Worm (Caenorhabditis elegans): ENCODE results near the gene sre-36.

sre-36 gene

DNA sequence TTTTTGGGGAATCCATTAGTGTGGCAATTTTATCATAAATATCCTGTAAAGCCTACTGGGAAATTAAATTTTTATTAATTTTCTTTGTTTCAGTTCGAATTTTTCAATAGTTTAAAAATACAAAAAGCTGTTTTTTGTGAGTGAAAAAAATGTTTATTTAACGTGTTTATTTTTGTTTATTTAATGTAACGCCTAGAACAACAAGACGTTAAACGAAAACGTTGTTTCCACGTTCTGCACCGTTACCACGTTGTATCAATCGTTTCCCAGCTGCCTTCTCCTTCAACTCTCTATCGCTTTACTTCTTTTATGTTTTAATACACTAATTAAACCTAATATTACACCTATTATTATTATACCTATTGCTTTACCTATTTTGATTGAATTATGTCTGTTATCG, 48.2 kb downstream of the sre-36 start, which contains the start of gene T08G3.13:
TSS of gene T08G3.13 (plus strand) at position 301 of the 400 bp plus-strand sequence.
- TF ChIP-seq flt-1 (GFP tag; IDR thresholded peaks at IDR 0.05), result no peak
- TF ChIP-seq ets-7 (tag; optimal IDR thresholded peaks at IDR 0.05), result no peak
- TF ChIP-seq hmg-4 (GFP tag; optimal IDR thresholded peaks at IDR 0.05), result no peak
- TF ChIP-seq pes-1 (GFP tag; IDR thresholded peaks at IDR 0.05), result no peak
- no peak for TF ChIP-seq F13C5.2 (tag; optimal IDR thresholded peaks at IDR 0.05)
- no peak for TF ChIP-seq ama-1 (optimal IDR thresholded peaks at IDR 0.05)
- TF ChIP-seq ceh-13 (GFP tag; optimal IDR thresholded peaks at IDR 0.05), result no peak
- no peak for TF ChIP-seq sea-1 (GFP tag; conservative IDR thresholded peaks at IDR 0.05)
- TF ChIP-seq tra-4 (tag; optimal IDR thresholded peaks at IDR 0.05), result no peak
- no peak for TF ChIP-seq ceh-36 (tag; optimal IDR thresholded peaks at IDR 0.05)
- TF ChIP-seq hnd-1 (tag; optimal IDR thresholded peaks at IDR 0.05), result no peak
- TF ChIP-seq B0310.2 (tag; optimal IDR thresholded peaks at IDR 0.05), result no peak
- TF ChIP-seq tbx-37 (GFP tag; conservative IDR thresholded peaks at IDR 0.05), result no peak
- no peak for TF ChIP-seq scrt-1 (GFP tag; IDR thresholded peaks at IDR 0.05)
- no peak for TF ChIP-seq hmbx-1 (tag; optimal IDR thresholded peaks at IDR 0.05)

Data from whole organism, early embryonic.